Fruit fly (Drosophila melanogaster) whole organism, pupa: Measurements from ENCODE around the gene Ulp1.

Experiments used
- CG10348 ChIP-seq: fragments of 200-800 bp; sonication (Bioruptor generic); IDR thresholded peaks from 2 replicates; pipeline ENCODE4 v1.3.6; 2022; ENCODE audit warnings: missing biosample characterization, missing genetic modification characterization
- CG12605 ChIP-seq: fragments of 200-800 bp; sonication (Bioruptor generic); IDR thresholded peaks from 2 replicates; pipeline ENCODE4 v1.3.6; 2022; ENCODE audit warnings: missing biosample characterization, missing genetic modification characterization
- CG13204 ChIP-seq: fragments of 200-800 bp; sonication (Bioruptor generic); optimal IDR thresholded peaks from 2 replicates; lab custom pipeline; 2018; ENCODE audit warnings: missing biosample characterization, mild to moderate bottlenecking, missing genetic modification characterization, moderate library complexity
- CG14655 ChIP-seq: fragments of 200-800 bp; sonication (Bioruptor generic); optimal IDR thresholded peaks from 3 replicates; lab custom pipeline; 2017; ENCODE audit warnings: mild to moderate bottlenecking, missing biosample characterization, missing genetic modification reagents, missing genetic modification characterization
- CG15710 ChIP-seq: fragments of 200-800 bp; sonication (Bioruptor generic); optimal IDR thresholded peaks from 2 replicates; lab custom pipeline; 2018; ENCODE audit warnings: missing biosample characterization, mild to moderate bottlenecking, missing genetic modification characterization, moderate library complexity
- CG17806 ChIP-seq: fragments of 200-800 bp; sonication (Bioruptor generic); optimal IDR thresholded peaks from 2 replicates; lab custom pipeline; 2018; ENCODE audit warnings: missing biosample characterization, mild to moderate bottlenecking, missing genetic modification characterization, moderate library complexity
- CG32121 ChIP-seq: fragments of 200-800 bp; sonication (Bioruptor generic); IDR thresholded peaks from 2 replicates; pipeline ENCODE4 v1.3.6; 2022; ENCODE audit warnings: missing biosample characterization, missing genetic modification characterization
- CG34367 ChIP-seq: fragments of 200-800 bp; sonication (Bioruptor generic); optimal IDR thresholded peaks from 2 replicates; lab custom pipeline; 2018; ENCODE audit warnings: missing biosample characterization, mild to moderate bottlenecking, missing genetic modification characterization
- CG4496 ChIP-seq: fragments of 200-800 bp; sonication (Bioruptor generic); IDR thresholded peaks from 3 replicates; pipeline ENCODE4 v1.3.6; 2022; ENCODE audit warnings: missing biosample characterization, missing genetic modification characterization
- CG8159 ChIP-seq: fragments of 200-800 bp; sonication (Bioruptor generic); optimal IDR thresholded peaks from 3 replicates; lab custom pipeline; 2018; ENCODE audit warnings: missing biosample characterization, mild to moderate bottlenecking, missing genetic modification characterization, moderate library complexity
- CG8301 ChIP-seq: fragments of 200-800 bp; sonication (Bioruptor generic); optimal IDR thresholded peaks from 2 replicates; lab custom pipeline; 2018; ENCODE audit warnings: missing biosample characterization, mild to moderate bottlenecking, missing genetic modification characterization
- CG9948 ChIP-seq: fragments of 200-800 bp; sonication (Bioruptor generic); optimal IDR thresholded peaks from 2 replicates; lab custom pipeline; 2018; ENCODE audit warnings: missing biosample characterization, mild to moderate bottlenecking, missing genetic modification characterization, moderate library complexity
- D1 ChIP-seq: fragments of 200-800 bp; sonication (Bioruptor generic); optimal IDR thresholded peaks from 2 replicates; lab custom pipeline; 2018; ENCODE audit warnings: missing biosample characterization, mild to moderate bottlenecking, missing genetic modification characterization, moderate library complexity
- EcR ChIP-seq: fragments of 200-800 bp; sonication (Bioruptor generic); optimal IDR thresholded peaks from 3 replicates; lab custom pipeline; 2019; ENCODE audit warnings: missing biosample characterization, missing genetic modification characterization, mild to moderate bottlenecking, moderate library complexity, missing genetic modification reagents
- Ets98B ChIP-seq: fragments of 200-800 bp; sonication (Bioruptor generic); IDR thresholded peaks from 2 replicates; pipeline ENCODE4 v1.3.6; 2022; ENCODE audit warnings: missing biosample characterization, missing genetic modification characterization
- Pif1A ChIP-seq: fragments of 200-800 bp; sonication (Bioruptor generic); optimal IDR thresholded peaks from 3 replicates; lab custom pipeline; 2016; ENCODE audit warnings: missing biosample characterization, missing genetic modification characterization
- Pif1B ChIP-seq: fragments of 200-800 bp; sonication (Bioruptor generic); optimal IDR thresholded peaks from 3 replicates; lab custom pipeline; 2016; ENCODE audit warnings: missing biosample characterization, missing genetic modification characterization
- Snoo ChIP-seq: fragments of 200-800 bp; sonication (Bioruptor generic); optimal IDR thresholded peaks from 3 replicates; lab custom pipeline; 2017; ENCODE audit warnings: missing biosample characterization, mild to moderate bottlenecking, missing genetic modification characterization, inconsistent platforms
- fd96Ca ChIP-seq: fragments of 200-800 bp; sonication (Bioruptor generic); IDR thresholded peaks from 3 replicates; pipeline ENCODE4 v1.3.6; 2022; ENCODE audit warnings: missing biosample characterization, missing genetic modification characterization
- gl ChIP-seq: fragments of 200-800 bp; sonication (Bioruptor generic); optimal IDR thresholded peaks from 2 replicates; lab custom pipeline; 2018; ENCODE audit warnings: missing biosample characterization, mild to moderate bottlenecking, missing genetic modification characterization
- rn ChIP-seq: fragments of 200-800 bp; sonication (Bioruptor generic); IDR thresholded peaks from 2 replicates; pipeline ENCODE4 v1.3.6; 2022; ENCODE audit warnings: missing biosample characterization, missing genetic modification characterization

Gene Ulp1

DNA sequence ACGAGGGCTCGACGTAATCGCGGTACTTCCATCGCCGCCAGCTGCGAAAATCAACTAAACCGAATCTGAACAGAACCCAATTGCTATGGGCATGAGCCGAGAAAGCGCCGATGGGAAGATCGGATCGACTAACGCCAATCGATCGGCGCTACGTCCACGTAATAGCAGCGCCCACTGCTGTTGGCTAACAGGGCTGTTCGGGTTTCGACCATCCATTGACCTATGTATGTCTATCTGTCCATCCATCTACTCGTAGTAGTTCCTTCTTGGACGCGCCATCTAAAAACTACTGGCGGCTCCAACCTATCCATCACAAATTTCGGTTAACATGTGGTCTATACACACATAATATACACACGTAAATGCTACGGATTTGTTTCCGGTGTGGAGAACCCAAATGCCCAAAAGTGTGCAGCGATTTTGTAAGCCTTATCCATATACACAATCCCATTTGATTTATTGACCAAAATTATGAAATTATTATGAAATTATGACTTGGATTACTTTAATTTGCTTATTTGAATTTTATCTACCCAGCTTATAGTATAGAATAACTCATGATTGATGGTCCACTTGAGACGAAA is 33.9 kb upstream of the Ulp1 start, which contains the start of gene CG14196:
Gene CG14196, minus strand, starts transcription at position 51 of the 584 bp plus-strand sequence.
- no peak for TF ChIP-seq gl (tag; lab: Kevin White, UChicago)

DNA sequence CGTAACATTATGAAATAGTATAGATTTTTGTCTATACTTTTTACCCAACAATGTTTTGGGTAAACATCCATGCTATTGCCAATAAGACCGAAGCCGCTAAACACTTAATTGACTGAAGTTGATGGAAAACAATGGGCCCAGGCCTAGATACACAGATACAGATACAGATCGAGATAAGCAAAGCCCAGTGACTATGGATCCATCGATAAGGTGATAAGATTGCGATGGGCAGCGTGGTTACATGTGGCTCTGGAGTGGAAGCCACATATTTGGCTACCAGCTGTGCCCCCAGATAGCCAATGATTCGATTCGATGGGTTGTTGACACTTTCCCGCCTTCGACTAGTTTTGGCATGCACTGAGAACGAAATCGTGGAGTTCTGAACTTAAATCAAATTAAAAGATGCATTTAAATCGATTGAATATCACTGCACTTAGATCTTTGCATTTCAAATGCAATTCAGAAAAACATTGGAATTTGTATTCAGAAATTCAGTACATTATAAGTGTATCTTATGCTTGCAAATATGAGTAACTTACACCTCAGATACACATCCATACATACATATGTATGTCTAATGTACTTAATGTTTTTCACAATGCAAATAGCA is 32.3 kb upstream of the Ulp1 start:
- TF ChIP-seq CG15710 (tag; lab: Kevin White, UChicago) = no peak
- TF ChIP-seq CG12605 (GFP tag; lab: Robert Waterston, UW) = no peak
- no peak for TF ChIP-seq CG13204 (GFP tag; lab: Kevin White, UChicago)
- TF ChIP-seq Ets98B (GFP tag; lab: Robert Waterston, UW) = no peak
- TF ChIP-seq Pif1A (GFP tag; lab: Kevin White, UChicago) = no peak
- no peak for TF ChIP-seq Pif1B (GFP tag; lab: Kevin White, UChicago)
- no peak for TF ChIP-seq EcR (GFP tag; lab: Kevin White, UChicago)

DNA sequence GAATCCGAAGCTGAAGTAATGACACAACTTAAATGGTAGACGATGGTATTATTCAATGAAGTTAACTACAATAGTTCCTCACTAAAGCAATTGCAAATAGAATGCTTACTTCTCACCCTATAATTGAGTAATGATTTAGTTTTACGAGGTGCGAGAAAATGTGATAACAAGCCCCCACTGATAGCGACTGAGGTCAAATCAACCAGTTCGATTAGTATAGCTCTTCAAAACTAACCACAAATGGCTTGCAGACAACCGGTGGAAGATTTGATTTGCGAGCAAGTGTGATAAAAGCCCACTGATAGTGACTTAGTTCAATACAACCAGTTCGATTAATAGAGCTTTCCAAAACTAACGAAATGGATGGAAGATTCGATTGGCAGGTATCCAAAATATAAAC is 31.4 kb upstream of the Ulp1 start:
- TF ChIP-seq EcR (GFP tag; lab: Kevin White, UChicago) (no peak), Snoo (tag; lab: Kevin White, UChicago) (no peak), CG15710 (tag; lab: Kevin White, UChicago) (no peak), CG32121 (GFP tag; lab: Robert Waterston, UW) (no peak), CG8301 (tag; lab: Kevin White, UChicago) (no peak), Ets98B (GFP tag; lab: Robert Waterston, UW) (no peak), CG9948 (tag; lab: Kevin White, UChicago) (no peak), CG17806 (tag; lab: Kevin White, UChicago) (no peak), CG14655 (GFP tag; lab: Kevin White, UChicago) (no peak), CG8159 (tag; lab: Kevin White, UChicago) (no peak), CG12605 (GFP tag; lab: Robert Waterston, UW) (no peak), rn (GFP tag; lab: Robert Waterston, UW) (no peak), CG13204 (GFP tag; lab: Kevin White, UChicago) (no peak), D1 (tag; lab: Kevin White, UChicago) (no peak), fd96Ca (GFP tag; lab: Robert Waterston, UW) (no peak)

DNA sequence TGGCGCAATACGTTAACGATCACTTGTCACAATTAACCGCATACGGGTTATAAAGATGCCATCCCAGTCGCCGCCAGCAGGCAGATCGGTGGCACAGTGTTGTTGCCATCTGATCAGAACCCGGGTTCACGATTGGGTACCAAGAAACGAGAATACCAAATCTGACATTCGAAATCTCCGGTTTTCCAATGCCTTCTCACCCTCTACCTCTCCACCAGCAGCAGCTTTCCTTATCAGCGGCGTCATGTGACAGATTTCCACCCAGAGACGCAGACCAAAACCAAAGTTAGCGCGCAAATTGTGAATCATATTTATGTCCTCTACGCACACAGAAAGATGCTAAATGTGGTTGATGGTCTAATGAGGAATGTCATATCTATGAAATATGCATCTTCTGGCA is 30.6 kb upstream of the Ulp1 start:
- TF ChIP-seq CG8301 (tag; lab: Kevin White, UChicago) (no peak), CG4496 (GFP tag; lab: Robert Waterston, UW) (no peak), CG12605 (GFP tag; lab: Robert Waterston, UW) (no peak), CG8159 (tag; lab: Kevin White, UChicago) (no peak), Snoo (tag; lab: Kevin White, UChicago) (no peak), Ets98B (GFP tag; lab: Robert Waterston, UW) (no peak), CG34367 (tag; lab: Kevin White, UChicago) (no peak), gl (tag; lab: Kevin White, UChicago) (no peak), fd96Ca (GFP tag; lab: Robert Waterston, UW) (no peak), Pif1A (GFP tag; lab: Kevin White, UChicago) (no peak), Pif1B (GFP tag; lab: Kevin White, UChicago) (no peak)

DNA sequence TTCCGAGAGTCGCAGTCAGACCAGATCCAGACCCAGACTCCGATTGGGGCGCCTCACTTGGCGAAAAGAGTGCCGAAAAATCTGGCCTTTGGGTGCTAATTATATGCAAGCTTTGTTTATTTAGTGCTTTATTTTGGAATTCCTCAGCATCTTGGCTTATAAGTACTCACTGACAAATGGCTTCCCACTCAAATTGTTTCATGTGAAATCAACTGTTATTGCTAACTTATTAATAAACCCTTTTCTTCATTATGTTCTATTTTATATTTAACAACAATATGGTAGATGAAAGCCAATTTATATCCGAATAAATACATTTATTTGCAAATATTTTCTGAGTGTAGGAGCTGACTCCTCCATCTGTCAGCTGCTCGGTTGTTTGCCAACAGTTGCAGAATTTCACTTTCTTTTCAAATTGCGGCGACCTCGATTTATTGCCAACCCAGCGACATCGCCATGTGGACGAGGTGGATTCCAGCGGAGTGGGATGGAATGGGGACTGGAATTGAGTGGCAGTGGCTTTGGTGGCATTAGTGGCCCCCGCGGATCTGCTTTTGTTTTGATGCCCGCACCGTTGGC is 22.0 kb upstream of the Ulp1 start:
- TF ChIP-seq D1 (tag; lab: Kevin White, UChicago) (peak; percentile 45), gl (tag; lab: Kevin White, UChicago) (no peak), CG8159 (tag; lab: Kevin White, UChicago) (peak; percentile 66), rn (GFP tag; lab: Robert Waterston, UW) (no peak), CG4496 (GFP tag; lab: Robert Waterston, UW) (no peak), Snoo (tag; lab: Kevin White, UChicago) (no peak), CG13204 (GFP tag; lab: Kevin White, UChicago) (no peak), EcR (GFP tag; lab: Kevin White, UChicago) (no peak), CG32121 (GFP tag; lab: Robert Waterston, UW) (no peak), CG10348 (no peak), fd96Ca (GFP tag; lab: Robert Waterston, UW) (0 out of 3 replicates have a peak, but pooled peaks have one; percentile 31), CG12605 (GFP tag; lab: Robert Waterston, UW) (0 out of 2 replicates have a peak, but pooled peaks have one; percentile 11), Pif1A (GFP tag; lab: Kevin White, UChicago) (peak; percentile 74), CG8301 (tag; lab: Kevin White, UChicago) (peak; percentile 82), CG14655 (GFP tag; lab: Kevin White, UChicago) (peak; percentile 79), CG15710 (tag; lab: Kevin White, UChicago) (peak; percentile 49), CG34367 (tag; lab: Kevin White, UChicago) (peak; percentile 20), CG9948 (tag; lab: Kevin White, UChicago) (no peak), CG17806 (tag; lab: Kevin White, UChicago) (peak; percentile 51), Ets98B (GFP tag; lab: Robert Waterston, UW) (peak; percentile 42; the same call in 1 of the 2 replicates), Pif1B (GFP tag; lab: Kevin White, UChicago) (peak; percentile 54)
